Worm (Caenorhabditis elegans) whole organism, L4 larva: ENCODE data around the gene eri-12.

Experiments used
- D1046.2 ChIP-seq: fragments of 200-800 bp; sonication (Bioruptor generic); IDR thresholded peaks from 2 replicates; pipeline ENCODE4 v1.3.6; 2022; ENCODE audit warnings: missing genetic modification characterization, missing compliant biosample characterization
- F49E8.2 ChIP-seq: sonication (generic microtip); optimal IDR thresholded peaks from 2 replicates; lab custom pipeline; 2016; ENCODE audit warnings: missing compliant biosample characterization, mild to moderate bottlenecking, missing genetic modification characterization, borderline replicate concordance
- R02D3.7 ChIP-seq: fragments of 150-350 bp; sonication (generic microtip); optimal IDR thresholded peaks from 3 replicates; lab custom pipeline; 2014; ENCODE audit warnings: missing biosample characterization, missing genetic modification characterization
- Y48G9A.11 ChIP-seq: fragments of 200-800 bp; sonication (Bioruptor generic); IDR thresholded peaks from 2 replicates; pipeline ENCODE4 v1.3.6; 2022; ENCODE audit warnings: missing genetic modification reagents, missing genetic modification characterization, missing compliant biosample characterization
- Y5F2A.4 ChIP-seq: fragments of 200-800 bp; sonication (Bioruptor generic); optimal IDR thresholded peaks from 2 replicates; lab custom pipeline; 2018; ENCODE audit warnings: mild to moderate bottlenecking, missing genetic modification characterization, missing compliant biosample characterization
- Y75B8A.6 ChIP-seq: fragments of 200-800 bp; sonication (Bioruptor generic); IDR thresholded peaks from 2 replicates; pipeline ENCODE4 v1.3.6; 2022; ENCODE audit warnings: missing genetic modification reagents, missing genetic modification characterization, missing compliant biosample characterization
- aha-1 ChIP-seq: fragments of 150-350 bp; peaks from one replicate; lab custom pipeline; 2014; ENCODE audit warnings: missing biosample characterization, missing genetic modification characterization
- aly-2 ChIP-seq: sonication (generic microtip); optimal IDR thresholded peaks from 2 replicates; lab custom pipeline; 2018; ENCODE audit warnings: missing biosample characterization, missing genetic modification characterization
- arid-1 ChIP-seq: fragments of 200-800 bp; sonication (Bioruptor generic); conservative IDR thresholded peaks from 2 replicates; pipeline ENCODE4 v1.3.6; 2022; ENCODE audit warnings: missing genetic modification reagents, missing genetic modification characterization, missing compliant biosample characterization
- ceh-20 ChIP-seq: fragments of 200-800 bp; sonication (Bioruptor generic); IDR thresholded peaks from 2 replicates; pipeline ENCODE4 v1.3.6; 2022; ENCODE audit warnings: missing genetic modification reagents, missing genetic modification characterization, missing compliant biosample characterization
- ceh-28 ChIP-seq: fragments of 150-350 bp; optimal IDR thresholded peaks from 2 replicates; lab custom pipeline; 2014; ENCODE audit warnings: missing biosample characterization, missing genetic modification reagents, missing genetic modification characterization
- ces-1 ChIP-seq: fragments of 150-350 bp; sonication (generic microtip); optimal IDR thresholded peaks from 4 replicates; lab custom pipeline; 2014; ENCODE audit warnings: missing biosample characterization, missing genetic modification reagents, missing genetic modification characterization
- daf-19 ChIP-seq: fragments of 200-800 bp; sonication (Bioruptor generic); conservative IDR thresholded peaks from 2 replicates; pipeline ENCODE4 v1.3.6; 2022; ENCODE audit warnings: missing genetic modification characterization, missing compliant biosample characterization
- dmd-6 ChIP-seq: fragments of 200-800 bp; sonication (Bioruptor generic); IDR thresholded peaks from 2 replicates; pipeline ENCODE4 v1.3.6; 2022; ENCODE audit warnings: missing genetic modification reagents, missing genetic modification characterization, missing compliant biosample characterization
- dmd-9 ChIP-seq: fragments of 200-800 bp; sonication (Bioruptor generic); IDR thresholded peaks from 2 replicates; pipeline ENCODE4 v1.3.6; 2022; ENCODE audit warnings: missing genetic modification reagents, missing genetic modification characterization, missing compliant biosample characterization
- dpl-1 ChIP-seq: fragments of 150-350 bp; optimal IDR thresholded peaks from 2 replicates; lab custom pipeline; 2014; ENCODE audit warnings: missing biosample characterization, missing genetic modification reagents, missing genetic modification characterization
- duxl-1 ChIP-seq: sonication (generic microtip); optimal IDR thresholded peaks from 2 replicates; lab custom pipeline; 2016; ENCODE audit warnings: mild to moderate bottlenecking, missing genetic modification characterization, moderate library complexity, missing compliant biosample characterization; ENCODE audit not compliant: poor library complexity
- dve-1 ChIP-seq: sonication (generic microtip); optimal IDR thresholded peaks from 2 replicates; lab custom pipeline; 2017; ENCODE audit warnings: antibody characterized with exemption, mild to moderate bottlenecking, missing genetic modification characterization, missing compliant biosample characterization; ENCODE audit not compliant: insufficient read depth
- egl-43 ChIP-seq: fragments of 200-800 bp; sonication (Bioruptor generic); IDR thresholded peaks from 2 replicates; pipeline ENCODE4 v1.3.6; 2022; ENCODE audit warnings: missing genetic modification reagents, missing genetic modification characterization, missing compliant biosample characterization
- fkh-10 ChIP-seq: fragments of 150-350 bp; optimal IDR thresholded peaks from 2 replicates; lab custom pipeline; 2014; ENCODE audit warnings: missing biosample characterization, missing genetic modification reagents, missing genetic modification characterization
- fos-1 ChIP-seq: fragments of 150-350 bp; optimal IDR thresholded peaks from 2 replicates; lab custom pipeline; 2014; ENCODE audit warnings: missing biosample characterization, missing genetic modification characterization
- hif-1 ChIP-seq, 2 experiments: sonication (generic microtip); optimal IDR thresholded peaks; 2 replicates each; lab custom pipeline; 2016 to 2017; ENCODE audit warnings: missing compliant biosample characterization in 2 of 2, missing genetic modification characterization in 2 of 2, missing genetic modification reagents in 2 of 2, missing genotype in 2 of 2, mild to moderate bottlenecking in 1 of 2
- hlh-30 ChIP-seq: sonication (generic microtip); optimal IDR thresholded peaks from 2 replicates; lab custom pipeline; 2017; ENCODE audit warnings: antibody characterized with exemption, mild to moderate bottlenecking, missing genetic modification characterization, missing compliant biosample characterization; ENCODE audit not compliant: insufficient read depth
- hmg-1.1 ChIP-seq: fragments of 200-800 bp; sonication (Bioruptor generic); IDR thresholded peaks from 2 replicates; pipeline ENCODE4 v1.3.6; 2022; ENCODE audit warnings: missing genetic modification reagents, missing genetic modification characterization, missing compliant biosample characterization
- lin-39 ChIP-seq: fragments of 150-350 bp; optimal IDR thresholded peaks from 2 replicates; lab custom pipeline; 2014; ENCODE audit warnings: missing biosample characterization, missing genetic modification reagents, missing genetic modification characterization
- lsy-2 ChIP-seq, 2 experiments: fragments of 150-350 bp in 1 of 2; sonication (generic microtip) in 1 of 2; optimal IDR thresholded peaks; 2 replicates each; lab custom pipeline; 2014 to 2017; ENCODE audit warnings: missing biosample characterization in 2 of 2, missing genetic modification characterization in 2 of 2
- madf-5 ChIP-seq, 2 experiments: fragments of 200-800 bp; sonication (Bioruptor generic); IDR thresholded peaks; 2 replicates each; pipeline ENCODE4 v1.3.6; 2022; ENCODE audit warnings: missing compliant biosample characterization in 2 of 2, missing genetic modification characterization in 2 of 2
- mep-1 ChIP-seq: fragments of 150-350 bp; sonication (generic microtip); optimal IDR thresholded peaks from 3 replicates; lab custom pipeline; 2014; ENCODE audit warnings: missing biosample characterization, missing genetic modification characterization
- mes-2 ChIP-seq: sonication (generic microtip); optimal IDR thresholded peaks from 2 replicates; lab custom pipeline; 2016; ENCODE audit warnings: missing genotype, mild to moderate bottlenecking, missing genetic modification characterization, missing compliant biosample characterization; ENCODE audit not compliant: poor library complexity, severe bottlenecking
- mxl-2 ChIP-seq: fragments of 200-800 bp; sonication (Bioruptor generic); conservative IDR thresholded peaks from 2 replicates; pipeline ENCODE4 v1.3.6; 2022; ENCODE audit warnings: missing genetic modification reagents, missing genetic modification characterization, missing compliant biosample characterization
- mxl-3 ChIP-seq: fragments of 200-800 bp; sonication (Bioruptor generic); optimal IDR thresholded peaks from 2 replicates; lab custom pipeline; 2018; ENCODE audit warnings: mild to moderate bottlenecking, missing genetic modification characterization, missing compliant biosample characterization
- nhr-102 ChIP-seq: sonication (generic microtip); optimal IDR thresholded peaks from 2 replicates; lab custom pipeline; 2016; ENCODE audit warnings: mild to moderate bottlenecking, missing genetic modification characterization, moderate library complexity, missing compliant biosample characterization
- nhr-111 ChIP-seq: fragments of 200-800 bp; sonication (Bioruptor generic); optimal IDR thresholded peaks from 2 replicates; lab custom pipeline; 2018; ENCODE audit warnings: mild to moderate bottlenecking, missing genetic modification characterization, missing compliant biosample characterization
- nhr-42 ChIP-seq: fragments of 200-800 bp; sonication (Bioruptor generic); IDR thresholded peaks from 2 replicates; pipeline ENCODE4 v1.3.6; 2022; ENCODE audit warnings: missing genetic modification characterization, missing compliant biosample characterization
- nhr-6 ChIP-seq: fragments of 150-350 bp; optimal IDR thresholded peaks from 2 replicates; lab custom pipeline; 2014; ENCODE audit warnings: missing biosample characterization, missing genetic modification characterization
- nhr-76 ChIP-seq: fragments of 150-350 bp; optimal IDR thresholded peaks from 2 replicates; lab custom pipeline; 2014; ENCODE audit warnings: missing biosample characterization, missing genetic modification characterization
- nhr-77 ChIP-seq: fragments of 150-350 bp; optimal IDR thresholded peaks from 2 replicates; lab custom pipeline; 2014; ENCODE audit warnings: missing biosample characterization, missing genetic modification characterization
- pha-4 ChIP-seq, 2 experiments: fragments of 150-350 bp in 1 of 2; fragments of 200-800 bp in 1 of 2; sonication (Bioruptor generic) in 1 of 2; IDR thresholded peaks in 1 of 2; optimal IDR thresholded peaks in 1 of 2; 2 replicates each; pipeline versions ENCODE4 v1.3.6 to Lab custom; 2014 to 2022; ENCODE audit warnings: missing genetic modification characterization in 2 of 2, missing genetic modification reagents in 2 of 2, missing biosample characterization in 1 of 2, missing compliant biosample characterization in 1 of 2
- saeg-2 ChIP-seq: fragments of 200-800 bp; sonication (Bioruptor generic); IDR thresholded peaks from 2 replicates; pipeline ENCODE4 v1.3.6; 2022; ENCODE audit warnings: missing genetic modification reagents, missing genetic modification characterization, missing compliant biosample characterization
- sdz-12 ChIP-seq: fragments of 200-800 bp; sonication (Bioruptor generic); optimal IDR thresholded peaks from 2 replicates; lab custom pipeline; 2018; ENCODE audit warnings: mild to moderate bottlenecking, missing genetic modification characterization, missing compliant biosample characterization
- snpc-1.2 ChIP-seq: fragments of 200-800 bp; sonication (Bioruptor generic); IDR thresholded peaks from 2 replicates; pipeline ENCODE4 v1.3.6; 2022; ENCODE audit warnings: missing genetic modification reagents, missing genetic modification characterization, missing compliant biosample characterization
- spr-1 ChIP-seq: sonication (generic microtip); optimal IDR thresholded peaks from 2 replicates; lab custom pipeline; 2016; ENCODE audit warnings: mild to moderate bottlenecking, missing genetic modification characterization, missing compliant biosample characterization
- tra-1 ChIP-seq: fragments of 200-800 bp; sonication (Bioruptor generic); IDR thresholded peaks from 2 replicates; pipeline ENCODE4 v1.3.6; 2022; ENCODE audit warnings: missing genetic modification reagents, missing genetic modification characterization, missing compliant biosample characterization
- vab-7 ChIP-seq: fragments of 200-800 bp; sonication (Bioruptor generic); IDR thresholded peaks from 2 replicates; pipeline ENCODE4 v1.3.6; 2022; ENCODE audit warnings: missing genetic modification reagents, missing genetic modification characterization, missing compliant biosample characterization
- zag-1 ChIP-seq: fragments of 150-350 bp; optimal IDR thresholded peaks from 2 replicates; lab custom pipeline; 2014; ENCODE audit warnings: missing biosample characterization, missing genetic modification characterization
- zfp-3 ChIP-seq: fragments of 200-800 bp; sonication (Bioruptor generic); conservative IDR thresholded peaks from 2 replicates; pipeline ENCODE4 v1.3.6; 2022; ENCODE audit warnings: missing genetic modification reagents, missing genetic modification characterization, missing compliant biosample characterization
- zip-2 ChIP-seq: fragments of 150-350 bp; optimal IDR thresholded peaks from 2 replicates; lab custom pipeline; 2014; ENCODE audit warnings: missing biosample characterization, missing genetic modification characterization
- ztf-11 ChIP-seq: fragments of 150-350 bp; optimal IDR thresholded peaks from 2 replicates; lab custom pipeline; 2014; ENCODE audit warnings: missing biosample characterization, missing genetic modification characterization

The eri-12 gene

DNA sequence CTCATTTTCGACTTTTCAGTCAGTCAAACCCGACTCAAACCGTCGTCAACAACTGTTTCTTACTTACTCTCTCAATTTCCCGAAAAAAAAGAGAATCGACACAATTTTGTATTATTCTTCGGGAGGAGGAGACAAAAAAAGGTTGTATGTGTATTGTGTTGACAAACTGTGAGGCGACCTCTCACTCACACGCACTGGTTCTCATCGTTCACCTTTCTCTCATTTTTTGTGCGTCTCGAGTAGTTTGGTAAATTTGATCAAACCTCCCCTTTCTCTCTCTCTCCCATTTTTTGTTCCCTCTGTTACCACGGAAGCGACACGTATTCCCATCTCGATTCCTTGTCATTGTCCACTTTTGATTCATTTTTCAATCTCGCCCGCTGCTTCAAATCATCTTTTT, 42.2 kb downstream of the eri-12 start:
- TF ChIP-seq daf-19 (GFP tag; lab: Robert Waterston, UW) (no peak), nhr-77 (tag; lab: Kevin White, UChicago) (no peak), fkh-10 (no peak), ztf-11 (tag; lab: Kevin White, UChicago) (no peak), zip-2 (tag; lab: Kevin White, UChicago) (no peak), D1046.2 (no peak), nhr-102 (tag; lab: Kevin White, UChicago) (no peak), nhr-111 (GFP tag; lab: Kevin White, UChicago) (no peak), pha-4 (GFP tag; IDR thresholded peaks at IDR 0.05; lab: Robert Waterston, UW) (no peak), pha-4 (tag; optimal IDR thresholded peaks at IDR 0.05; lab: Kevin White, UChicago) (peak; percentile 10), aly-2 (no peak), Y5F2A.4 (GFP tag; lab: Kevin White, UChicago) (no peak), nhr-76 (no peak), vab-7 (no peak), mes-2 (tag; lab: Kevin White, UChicago) (no peak), dve-1 (tag; lab: Kevin White, UChicago) (peak; percentile 4), egl-43 (GFP tag; lab: Robert Waterston, UW) (no peak), hlh-30 (no peak), dmd-6 (peak; percentile 16; the same call in 1 of the 2 replicates), zag-1 (tag; lab: Kevin White, UChicago) (no peak)

ce11 chrIV:12199538-12200158, 43.0 kb downstream of the eri-12 start:
- TF ChIP-seq madf-5 (GFP tag; IDR thresholded peaks at IDR 0.05; lab: Robert Waterston, UW), result no peak
- TF ChIP-seq snpc-1.2 (GFP tag; lab: Robert Waterston, UW), result no peak
- TF ChIP-seq lsy-2 (tag; optimal IDR thresholded peaks at IDR 0.05; lab: Kevin White, UChicago), result peak in 1 of 2 experiments; percentile 3
- no peak for TF ChIP-seq lin-39 (tag; lab: Kevin White, UChicago)
- TF ChIP-seq Y5F2A.4 (GFP tag; lab: Kevin White, UChicago), result no peak
- no peak for TF ChIP-seq zip-2 (tag; lab: Kevin White, UChicago)
- TF ChIP-seq tra-1 (GFP tag; lab: Robert Waterston, UW), result no peak
- no peak for TF ChIP-seq hmg-1.1 (GFP tag; lab: Robert Waterston, UW)
- no peak for TF ChIP-seq saeg-2 (GFP tag; lab: Robert Waterston, UW)
- 0 out of 2 replicates have a peak, but pooled peaks have one; percentile 26 for TF ChIP-seq mxl-2 (GFP tag; lab: Robert Waterston, UW)
- TF ChIP-seq aha-1 (tag; lab: Kevin White, UChicago), result peak; percentile 82
- no peak for TF ChIP-seq R02D3.7 (tag; lab: Kevin White, UChicago)
- TF ChIP-seq dmd-6, result peak; percentile 79
- TF ChIP-seq arid-1 (GFP tag; lab: Robert Waterston, UW), result no peak
- TF ChIP-seq dmd-9, result no peak
- no peak for TF ChIP-seq ztf-11 (tag; lab: Kevin White, UChicago)
- TF ChIP-seq F49E8.2 (tag; lab: Kevin White, UChicago), result no peak
- peak in 1 of 2 experiments; percentile 51 for TF ChIP-seq hif-1 (tag; optimal IDR thresholded peaks at IDR 0.05; lab: Kevin White, UChicago)
- TF ChIP-seq nhr-42 (GFP tag; lab: Robert Waterston, UW), result no peak
- TF ChIP-seq Y75B8A.6 (GFP tag; lab: Robert Waterston, UW), result no peak
- no peak for TF ChIP-seq nhr-6
- TF ChIP-seq nhr-76, result no peak
- no peak for TF ChIP-seq spr-1
- no peak for TF ChIP-seq mxl-3 (GFP tag; lab: Kevin White, UChicago)
- no peak for TF ChIP-seq zfp-3
- no peak for TF ChIP-seq dpl-1 (GFP tag; lab: Kevin White, UChicago)
- TF ChIP-seq fos-1, result no peak
- TF ChIP-seq ceh-20 (GFP tag; lab: Robert Waterston, UW), result no peak
- no peak for TF ChIP-seq sdz-12 (GFP tag; lab: Kevin White, UChicago)
- TF ChIP-seq duxl-1 (tag; lab: Kevin White, UChicago), result no peak
- no peak for TF ChIP-seq ceh-28 (tag; lab: Kevin White, UChicago)
- TF ChIP-seq mep-1, result no peak
- no peak for TF ChIP-seq ces-1 (GFP tag; lab: Kevin White, UChicago)
- peak; percentile 92 for TF ChIP-seq dve-1 (tag; lab: Kevin White, UChicago)
- no peak for TF ChIP-seq Y48G9A.11 (GFP tag; lab: Robert Waterston, UW)
